Fruit fly (Drosophila melanogaster): ENCODE data around the gene NTPase.
A peak's percentile ranks its signal among the peaks of the same experiment; 100 is the strongest.

Gene NTPase

DNA sequence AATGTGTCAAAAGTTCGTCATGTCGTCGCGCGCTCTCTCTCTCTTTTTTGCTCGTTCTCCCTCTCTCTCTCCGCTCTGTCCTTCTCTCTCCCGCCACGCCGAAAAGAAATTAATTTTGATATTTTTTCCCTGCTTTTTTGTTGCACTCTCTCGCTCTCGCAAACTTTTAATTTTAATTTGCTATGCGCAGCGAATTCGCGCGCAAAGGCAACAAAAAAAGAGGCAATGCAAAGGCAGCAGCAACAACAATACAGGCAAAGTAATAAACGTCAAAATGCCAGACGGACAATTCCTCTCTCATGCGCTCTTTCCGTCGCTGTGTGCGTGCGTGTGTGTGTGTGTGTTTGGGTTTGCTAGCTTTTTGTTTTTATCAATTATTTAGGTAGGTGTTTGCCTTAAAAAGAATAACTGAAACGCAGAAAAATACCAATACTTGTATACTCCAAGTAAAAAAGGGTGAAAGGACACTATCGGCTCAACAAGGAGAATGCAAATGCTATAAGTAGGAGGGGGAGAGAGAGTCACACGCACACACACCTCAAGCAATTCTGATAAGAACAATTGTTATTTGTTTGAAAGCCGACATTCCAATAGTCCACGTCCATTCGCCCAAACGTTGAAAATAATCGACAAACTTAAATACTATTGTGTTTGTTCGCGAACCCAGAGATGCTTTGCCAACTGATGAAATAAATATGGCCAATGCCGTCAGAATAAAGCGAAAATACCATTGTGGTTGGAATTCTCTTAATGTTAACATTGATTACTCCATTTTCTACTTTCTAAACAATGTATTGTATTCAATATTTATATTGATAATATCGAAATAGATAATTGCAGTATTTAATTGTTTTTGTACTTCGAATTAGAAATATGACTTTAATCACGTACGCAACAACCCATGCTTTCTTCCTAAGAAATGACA is 1.2 kb upstream of the NTPase start (continued):
- TF ChIP-seq Drgx (GFP tag; IDR thresholded peaks at IDR 0.05) (no peak), sqz (GFP tag; optimal IDR thresholded peaks at IDR 0.05) (peak; percentile 32), Stat92E (GFP tag; optimal IDR thresholded peaks at IDR 0.05) (no peak), Nf-YC (tag; optimal IDR thresholded peaks at IDR 0.05) (no peak), nerfin-1 (tag; optimal IDR thresholded peaks at IDR 0.05) (peak; percentile 77), NK7.1 (GFP tag; optimal IDR thresholded peaks at IDR 0.05) (no peak), HLH54F (GFP tag; optimal IDR thresholded peaks at IDR 0.05) (no peak), CG7745 (tag; optimal IDR thresholded peaks at IDR 0.05) (peak; percentile 99), yki (optimal IDR thresholded peaks at IDR 0.05) (peak; percentile 31), dpn (GFP tag; optimal IDR thresholded peaks at IDR 0.05) (no peak), unc-4 (GFP tag; IDR thresholded peaks at IDR 0.05; ENCODE audit: partially characterized antibody) (0 out of 2 replicates have a peak, but pooled peaks have one; percentile 17), abd-A (tag; optimal IDR thresholded peaks at IDR 0.05) (peak; percentile 77), pita (GFP tag; optimal IDR thresholded peaks at IDR 0.05) (no peak), Doc3 (GFP tag; IDR thresholded peaks at IDR 0.05; ENCODE audit: partially characterized antibody) (0 out of 3 replicates have a peak, but pooled peaks have one; percentile 15), CG34376 (GFP tag; optimal IDR thresholded peaks at IDR 0.05) (no peak), Elba2 (GFP tag; optimal IDR thresholded peaks at IDR 0.05) (peak; percentile 73), nom (GFP tag; optimal IDR thresholded peaks at IDR 0.05) (peak; percentile 83), gro (GFP tag; optimal IDR thresholded peaks at IDR 0.05) (peak; percentile 13), Dref (GFP tag; IDR thresholded peaks at IDR 0.05) (no peak), bsh (GFP tag; optimal IDR thresholded peaks at IDR 0.05) (peak in 1 of 2 experiments; percentile 29), cad (GFP tag; optimal IDR thresholded peaks at IDR 0.05) (peak; percentile 35), CG1832 (GFP tag; optimal IDR thresholded peaks at IDR 0.05) (peak; percentile 36)

DNA sequence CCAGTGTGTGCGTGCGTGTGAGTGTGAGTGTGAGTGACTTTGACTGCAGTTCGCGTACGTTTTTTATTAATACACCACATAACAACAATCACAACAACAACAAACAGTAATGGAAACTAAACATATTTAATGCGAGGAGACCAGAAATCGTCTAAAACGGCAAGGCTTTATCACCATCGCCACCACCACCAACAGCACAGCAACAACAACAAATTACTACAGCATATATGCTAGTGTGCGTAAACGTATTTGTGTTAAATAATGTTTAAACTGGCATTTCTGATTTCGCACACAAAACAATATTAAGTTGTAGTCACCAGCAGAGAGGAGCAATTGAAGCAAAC is 548 bp upstream of the NTPase start:
- TF ChIP-seq ftz-f1 (GFP tag; optimal IDR thresholded peaks at IDR 0.05) (no peak), CG8924 (tag; optimal IDR thresholded peaks at IDR 0.05) (peak; percentile 49), so (GFP tag; IDR thresholded peaks at IDR 0.05) (no peak), ci (GFP tag; IDR thresholded peaks at IDR 0.05) (no peak), CG2678 (tag; optimal IDR thresholded peaks at IDR 0.05) (no peak), HHEX (GFP tag; optimal IDR thresholded peaks at IDR 0.05) (no peak), CG10959 (GFP tag; IDR thresholded peaks at IDR 0.05) (no peak), CG16815 (GFP tag; optimal IDR thresholded peaks at IDR 0.05) (no peak), CG4360 (GFP tag; IDR thresholded peaks at IDR 0.05) (peak; percentile 77), CG7963 (GFP tag; IDR thresholded peaks at IDR 0.05; ENCODE audit: partially characterized antibody) (no peak), nau (GFP tag; optimal IDR thresholded peaks at IDR 0.05) (no peak), en (GFP tag; optimal IDR thresholded peaks at IDR 0.05) (no peak), BtbVII (GFP tag; optimal IDR thresholded peaks at IDR 0.05) (no peak), chinmo (GFP tag; IDR thresholded peaks at IDR 0.05; ENCODE audit: partially characterized antibody) (0 out of 4 replicates have a peak, but pooled peaks have one; percentile 21), CG2889 (GFP tag; IDR thresholded peaks at IDR 0.05) (no peak), CG8478 (optimal IDR thresholded peaks at IDR 0.05) (peak; percentile 94), Doc2 (GFP tag; IDR thresholded peaks at IDR 0.05) (no peak), CG17361 (GFP tag; IDR thresholded peaks at IDR 0.05) (no peak), CG12391 (tag; optimal IDR thresholded peaks at IDR 0.05) (no peak), Eip74EF (GFP tag; optimal IDR thresholded peaks at IDR 0.05) (peak in 1 of 2 experiments; percentile 26), cad (GFP tag; optimal IDR thresholded peaks at IDR 0.05) (no peak), CG18476 (GFP tag; optimal IDR thresholded peaks at IDR 0.05) (no peak), fd96Cb (tag; optimal IDR thresholded peaks at IDR 0.05) (no peak), crol (GFP tag; IDR thresholded peaks at IDR 0.05) (no peak), Camta (GFP tag; optimal IDR thresholded peaks at IDR 0.05) (no peak), Opbp (GFP tag; IDR thresholded peaks at IDR 0.05; ENCODE audit: partially characterized antibody) (no peak), BEAF-32 (GFP tag; optimal IDR thresholded peaks at IDR 0.05) (no peak), wdn (GFP tag; IDR thresholded peaks at IDR 0.05) (no peak)

All from whole organism, embryonic.